Worm (Caenorhabditis elegans): ENCODE measurements around the gene dlg-1.
A peak's percentile ranks its signal among the peaks of the same experiment; 100 is the strongest.

The dlg-1 gene

DNA sequence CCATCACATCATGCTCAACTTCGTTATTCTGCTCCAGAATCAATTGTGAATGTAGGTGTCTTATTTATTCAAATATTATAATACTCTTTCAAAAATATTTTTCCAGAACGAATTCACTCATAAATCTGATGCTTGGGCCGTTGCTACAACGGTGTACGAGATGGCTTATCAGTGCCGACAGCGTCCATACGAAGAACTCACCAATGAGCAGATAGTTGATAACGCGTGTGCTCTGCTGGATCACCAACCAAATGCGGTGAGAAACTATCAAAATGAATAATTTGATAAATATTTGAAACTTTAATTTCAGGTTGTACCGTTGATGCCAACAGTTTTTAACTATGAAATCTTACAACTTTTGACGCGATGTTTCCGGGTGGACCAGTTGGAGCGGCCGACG lies 13.9 kb upstream of the dlg-1 start:
- TF ChIP-seq zip-8 (tag; optimal IDR thresholded peaks at IDR 0.05) (no peak), nhr-28 (tag; optimal IDR thresholded peaks at IDR 0.05) (no peak), M03D4.4 (tag; optimal IDR thresholded peaks at IDR 0.05) (no peak), nhr-2 (tag; optimal IDR thresholded peaks at IDR 0.05) (no peak), sem-2 (GFP tag; optimal IDR thresholded peaks at IDR 0.05) (no peak), blmp-1 (tag; optimal IDR thresholded peaks at IDR 0.05) (no peak), mep-1 (tag; optimal IDR thresholded peaks at IDR 0.05) (no peak), elt-3 (tag; optimal IDR thresholded peaks at IDR 0.05) (no peak)

DNA sequence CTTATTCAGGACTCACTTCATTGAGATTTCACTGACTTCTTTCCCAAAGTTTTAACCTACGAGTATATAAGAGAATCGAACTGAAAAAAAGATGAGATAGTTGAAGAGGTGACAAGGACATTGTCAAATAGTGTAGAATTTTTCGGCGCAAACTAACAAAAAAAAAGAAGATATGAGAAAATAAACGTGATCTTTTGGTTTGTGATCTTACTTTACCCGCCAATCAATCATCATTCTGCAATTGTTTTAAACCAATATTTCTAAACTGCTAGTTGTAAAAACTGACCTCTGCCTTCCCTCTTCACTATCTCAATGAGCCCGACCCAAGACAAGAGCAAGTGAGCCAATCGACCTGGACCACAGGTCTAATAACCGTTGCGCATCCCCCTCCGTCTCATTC lies 13.4 kb upstream of the dlg-1 start:
- TF ChIP-seq nhr-12 (tag; optimal IDR thresholded peaks at IDR 0.05) (no peak), ham-2 (GFP tag; optimal IDR thresholded peaks at IDR 0.05) (no peak), nhr-28 (tag; optimal IDR thresholded peaks at IDR 0.05) (no peak), mls-2 (tag; optimal IDR thresholded peaks at IDR 0.05) (no peak), ztf-11 (tag; optimal IDR thresholded peaks at IDR 0.05) (no peak), elt-3 (tag; optimal IDR thresholded peaks at IDR 0.05) (no peak), elt-1 (tag; optimal IDR thresholded peaks at IDR 0.05; ENCODE audit: borderline replicate concordance, insufficient read depth) (no peak), lsy-2 (tag; optimal IDR thresholded peaks at IDR 0.05) (no peak), drap-1 (GFP tag; optimal IDR thresholded peaks at IDR 0.05) (no peak), ceh-43 (GFP tag; optimal IDR thresholded peaks at IDR 0.05) (no peak), unc-39 (tag; optimal IDR thresholded peaks at IDR 0.05) (no peak), tbx-8 (GFP tag; optimal IDR thresholded peaks at IDR 0.05) (no peak)

DNA sequence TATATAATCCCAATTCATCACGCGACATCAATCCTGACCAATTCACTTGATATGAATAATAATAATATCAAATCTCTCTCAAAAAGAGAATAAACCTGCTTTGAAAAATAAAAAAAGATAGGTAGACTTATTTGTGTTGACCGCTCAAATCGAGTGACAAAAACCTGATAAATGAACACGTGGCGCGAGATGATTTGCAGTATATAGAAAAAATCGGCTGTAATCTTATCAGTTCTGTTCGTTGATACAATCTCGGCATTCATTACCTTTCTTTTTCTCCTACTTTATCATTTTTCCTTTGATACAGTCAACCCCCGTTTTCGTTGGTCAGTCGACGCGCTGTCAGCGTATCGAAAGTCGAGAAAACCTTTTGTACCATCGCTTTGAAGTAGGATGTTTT lies 12.2 kb upstream of the dlg-1 start:
- TF ChIP-seq lin-13 (tag; optimal IDR thresholded peaks at IDR 0.05) (no peak), unc-39 (tag; optimal IDR thresholded peaks at IDR 0.05) (no peak), bed-3 (GFP tag; optimal IDR thresholded peaks at IDR 0.05) (no peak), tbx-8 (GFP tag; optimal IDR thresholded peaks at IDR 0.05) (no peak), mab-5 (tag; optimal IDR thresholded peaks at IDR 0.05) (no peak), nhr-2 (tag; optimal IDR thresholded peaks at IDR 0.05) (no peak), zip-8 (tag; optimal IDR thresholded peaks at IDR 0.05) (no peak), pha-4 (tag; optimal IDR thresholded peaks at IDR 0.05) (no peak), sptf-1 (tag; optimal IDR thresholded peaks at IDR 0.05) (no peak), unc-62 (GFP tag; optimal IDR thresholded peaks at IDR 0.05) (no peak), M03D4.4 (tag; optimal IDR thresholded peaks at IDR 0.05) (no peak)

DNA sequence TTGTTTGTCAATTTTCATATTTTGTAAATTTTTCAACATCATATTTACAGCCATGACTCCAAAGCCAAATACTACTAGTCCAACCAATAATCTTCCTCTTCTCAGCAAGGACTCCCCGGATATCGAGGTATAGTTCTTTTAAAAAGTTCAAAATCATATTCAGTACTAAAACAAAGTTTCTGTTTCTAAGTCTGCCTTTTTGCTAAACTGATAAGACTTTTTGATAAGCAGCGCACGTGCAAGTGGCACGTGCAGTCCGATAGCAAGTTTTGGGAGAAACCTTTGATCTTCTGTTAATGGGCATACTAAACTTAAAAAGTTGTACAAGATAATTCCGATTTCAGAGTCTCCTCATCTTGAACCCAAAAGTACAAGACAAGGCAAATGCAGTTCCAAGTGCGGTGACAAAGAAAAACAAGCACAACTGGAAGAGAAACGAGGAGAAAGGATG lies 11.7 kb upstream of the dlg-1 start, which contains the start of gene dpyd-1:
Gene dpyd-1 (plus strand): TSS at position 51 of the 451 bp plus-strand sequence.
- TF ChIP-seq mls-2 (tag; optimal IDR thresholded peaks at IDR 0.05) (no peak), bed-3 (GFP tag; optimal IDR thresholded peaks at IDR 0.05) (no peak), cnd-1 (tag; optimal IDR thresholded peaks at IDR 0.05) (no peak), ces-1 (GFP tag; optimal IDR thresholded peaks at IDR 0.05) (no peak), unc-120 (tag; optimal IDR thresholded peaks at IDR 0.05; ENCODE audit: poor library complexity, severe bottlenecking) (no peak), unc-39 (tag; optimal IDR thresholded peaks at IDR 0.05) (no peak), mep-1 (tag; optimal IDR thresholded peaks at IDR 0.05) (no peak), elt-1 (tag; optimal IDR thresholded peaks at IDR 0.05; ENCODE audit: borderline replicate concordance, insufficient read depth) (no peak), ceh-39 (tag; optimal IDR thresholded peaks at IDR 0.05) (no peak), flh-1 (GFP tag; optimal IDR thresholded peaks at IDR 0.05) (no peak), nhr-28 (tag; optimal IDR thresholded peaks at IDR 0.05) (no peak), lin-13 (tag; optimal IDR thresholded peaks at IDR 0.05) (no peak), nhr-76 (tag; optimal IDR thresholded peaks at IDR 0.05) (no peak), zip-8 (tag; optimal IDR thresholded peaks at IDR 0.05) (no peak)

DNA sequence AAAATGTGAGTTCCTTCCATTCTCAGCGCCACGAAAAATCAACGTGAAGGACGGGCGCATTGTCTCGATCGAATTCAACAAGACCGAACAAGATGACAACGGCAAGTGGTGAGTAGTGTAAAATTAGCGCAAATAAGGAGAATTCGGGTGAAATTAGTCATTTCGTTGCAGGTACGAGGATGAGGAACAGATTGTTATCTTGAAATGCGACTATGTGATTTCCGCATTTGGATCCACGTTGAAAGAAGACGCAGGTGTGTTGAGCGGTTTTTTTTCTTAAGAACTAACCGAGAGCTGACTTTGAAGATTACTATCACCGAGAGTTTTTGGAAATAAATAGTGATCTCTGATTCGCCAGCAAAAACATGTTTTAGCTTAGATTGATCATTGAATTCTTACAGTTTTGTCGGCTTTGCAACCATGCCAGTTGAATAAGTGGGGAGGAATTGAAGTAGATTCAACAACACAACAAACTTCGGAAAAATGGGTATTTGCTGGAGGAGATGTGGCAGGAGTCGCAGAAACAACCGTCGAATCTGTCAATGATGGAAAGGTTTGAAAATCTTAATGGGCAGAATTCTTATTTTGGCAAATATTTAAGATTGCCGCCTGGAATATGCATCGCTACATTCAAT lies 9.3 kb upstream of the dlg-1 start:
- TF ChIP-seq mls-2 (tag; optimal IDR thresholded peaks at IDR 0.05), result no peak
- peak; percentile 40 for TF ChIP-seq elt-1 (tag; optimal IDR thresholded peaks at IDR 0.05; ENCODE audit: borderline replicate concordance, insufficient read depth)
- no peak for TF ChIP-seq tbx-8 (GFP tag; optimal IDR thresholded peaks at IDR 0.05)

Measured in whole organism, mixed stage, embryonic.